Worm (Caenorhabditis elegans) whole organism, late embryonic: ENCODE measurements around the gene F46H6.5.

Experiments used
- ama-1 ChIP-seq: fragments of 150-350 bp; optimal IDR thresholded peaks from 2 replicates; lab custom pipeline; 2014
- ceh-45 ChIP-seq: fragments of 200-800 bp; sonication (Bioruptor generic); IDR thresholded peaks from 2 replicates; pipeline ENCODE4 v1.3.6; 2022; ENCODE audit warnings: missing genetic modification reagents, missing genetic modification characterization, missing compliant biosample characterization
- fkh-10 ChIP-seq: fragments of 150-350 bp; optimal IDR thresholded peaks from 2 replicates; lab custom pipeline; 2014; ENCODE audit warnings: missing biosample characterization, missing genetic modification reagents, missing genetic modification characterization
- hlh-15 ChIP-seq: sonication (generic microtip); optimal IDR thresholded peaks from 2 replicates; lab custom pipeline; 2016; ENCODE audit warnings: missing genetic modification characterization, missing compliant biosample characterization
- nfya-1 ChIP-seq: sonication (generic microtip); optimal IDR thresholded peaks from 2 replicates; lab custom pipeline; 2017; ENCODE audit warnings: missing genetic modification characterization, mild to moderate bottlenecking, missing compliant biosample characterization, antibody characterized with exemption, moderate library complexity
- pag-3 ChIP-seq: sonication (generic microtip); optimal IDR thresholded peaks from 2 replicates; lab custom pipeline; 2016; ENCODE audit warnings: missing compliant biosample characterization, missing genetic modification characterization, borderline replicate concordance
- pax-1 ChIP-seq: fragments of 150-350 bp; optimal IDR thresholded peaks from 2 replicates; lab custom pipeline; 2014; ENCODE audit warnings: missing biosample characterization, missing genetic modification characterization
- pros-1 ChIP-seq: fragments of 150-350 bp; optimal IDR thresholded peaks from 2 replicates; lab custom pipeline; 2014; ENCODE audit warnings: missing biosample characterization, missing genetic modification reagents, missing genetic modification characterization
- ztf-16 ChIP-seq: sonication (generic microtip); optimal IDR thresholded peaks from 2 replicates; lab custom pipeline; 2017; ENCODE audit warnings: missing genetic modification characterization, missing compliant biosample characterization

DNA sequence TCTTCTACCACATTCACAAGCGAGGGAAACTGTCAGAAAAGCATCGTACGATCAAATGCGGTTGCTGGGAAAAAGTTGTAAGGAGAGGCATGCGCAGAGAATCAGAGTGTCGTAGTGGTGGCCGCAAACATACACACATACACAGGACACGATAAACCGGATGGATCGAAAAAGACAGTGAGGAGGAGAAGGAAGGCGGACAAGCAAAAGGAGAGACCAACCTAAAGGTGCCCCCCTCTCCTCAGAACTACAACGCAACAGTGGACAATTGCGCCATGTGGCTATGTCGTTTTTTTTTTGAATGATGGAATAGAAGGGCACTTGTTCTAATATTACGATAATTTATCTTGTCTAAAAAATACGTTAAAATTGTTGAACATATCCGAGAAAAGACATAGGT lies 6.5 kb upstream of the F46H6.5 start:
- TF ChIP-seq ztf-16 (tag; lab: Kevin White, UChicago): no peak
- TF ChIP-seq hlh-15: no peak
- no peak for TF ChIP-seq nfya-1 (tag; lab: Kevin White, UChicago)
- TF ChIP-seq ama-1: no peak
- no peak for TF ChIP-seq pax-1 (tag; lab: Kevin White, UChicago)
- TF ChIP-seq fkh-10 (GFP tag; lab: Kevin White, UChicago): no peak
- no peak for TF ChIP-seq pag-3 (tag; lab: Kevin White, UChicago)
- no peak for TF ChIP-seq ceh-45 (GFP tag; lab: Robert Waterston, UW)
- no peak for TF ChIP-seq pros-1 (tag; lab: Kevin White, UChicago)
